Fruit fly (Drosophila melanogaster) whole organism, embryonic: Measurements from ENCODE around the gene CG10341.

Experiments
- Antp ChIP-seq: fragments of 200-800 bp; sonication (Bioruptor generic); optimal IDR thresholded peaks from 3 replicates; lab custom pipeline; 2016; ENCODE audit warnings: missing biosample characterization, missing genetic modification characterization
- BtbVII ChIP-seq: fragments of 200-800 bp; sonication (Bioruptor generic); optimal IDR thresholded peaks from 3 replicates; lab custom pipeline; 2017; ENCODE audit warnings: missing biosample characterization, mild to moderate bottlenecking, missing genetic modification characterization
- Bteb2 ChIP-seq: fragments of 200-800 bp; sonication (Bioruptor generic); optimal IDR thresholded peaks from 2 replicates; lab custom pipeline; 2016; ENCODE audit warnings: missing biosample characterization, missing genetic modification characterization
- CG11456 ChIP-seq: fragments of 200-800 bp; sonication (Bioruptor generic); IDR thresholded peaks from 3 replicates; pipeline ENCODE4 v1.3.6; 2022; ENCODE audit warnings: missing biosample characterization, missing genetic modification characterization
- CG11504 ChIP-seq: fragments of 200-800 bp; sonication (Bioruptor generic); optimal IDR thresholded peaks from 3 replicates; lab custom pipeline; 2019; ENCODE audit warnings: missing biosample characterization, mild to moderate bottlenecking, missing genetic modification characterization, moderate library complexity
- CG12391 ChIP-seq: fragments of 200-800 bp; sonication (Bioruptor generic); optimal IDR thresholded peaks from 3 replicates; lab custom pipeline; 2018; ENCODE audit warnings: missing biosample characterization, mild to moderate bottlenecking, missing genetic modification characterization, moderate library complexity
- CG12942 ChIP-seq: fragments of 200-800 bp; sonication (Bioruptor generic); optimal IDR thresholded peaks from 3 replicates; lab custom pipeline; 2016; ENCODE audit warnings: missing biosample characterization, missing genetic modification characterization
- CG15601 ChIP-seq: fragments of 200-800 bp; sonication (Bioruptor generic); optimal IDR thresholded peaks from 3 replicates; lab custom pipeline; 2019; ENCODE audit warnings: missing biosample characterization, mild to moderate bottlenecking, missing genetic modification characterization, moderate library complexity
- CG16815 ChIP-seq: fragments of 200-800 bp; sonication (Bioruptor generic); optimal IDR thresholded peaks from 3 replicates; lab custom pipeline; 2017; ENCODE audit warnings: missing biosample characterization, mild to moderate bottlenecking, missing genetic modification characterization
- CG17361 ChIP-seq: fragments of 200-800 bp; sonication (Bioruptor generic); IDR thresholded peaks from 3 replicates; pipeline ENCODE4 v1.3.6; 2022; ENCODE audit warnings: missing biosample characterization, missing genetic modification characterization
- CG17385 ChIP-seq: fragments of 200-800 bp; sonication (Bioruptor generic); optimal IDR thresholded peaks from 3 replicates; lab custom pipeline; 2018; ENCODE audit warnings: missing biosample characterization, mild to moderate bottlenecking, missing genetic modification characterization
- CG1832 ChIP-seq: fragments of 200-800 bp; sonication (Bioruptor generic); optimal IDR thresholded peaks from 2 replicates; lab custom pipeline; 2017; ENCODE audit warnings: missing biosample characterization, mild to moderate bottlenecking, missing genetic modification characterization, inconsistent platforms
- CG18619 ChIP-seq: fragments of 200-800 bp; sonication (Bioruptor generic); optimal IDR thresholded peaks from 3 replicates; lab custom pipeline; 2017; ENCODE audit warnings: missing biosample characterization, mild to moderate bottlenecking, missing genetic modification characterization
- CG2120 ChIP-seq: fragments of 200-800 bp; sonication (Bioruptor generic); optimal IDR thresholded peaks from 3 replicates; lab custom pipeline; 2016; ENCODE audit warnings: missing biosample characterization, missing genetic modification characterization
- CG32772 ChIP-seq: fragments of 200-800 bp; sonication (Bioruptor generic); IDR thresholded peaks from 2 replicates; pipeline ENCODE4 v1.3.6; 2022; ENCODE audit warnings: missing biosample characterization, missing genetic modification characterization
- CG5953 ChIP-seq: fragments of 200-800 bp; sonication (Bioruptor generic); IDR thresholded peaks from 2 replicates; pipeline ENCODE4 v1.3.6; 2022; ENCODE audit warnings: missing biosample characterization, missing genetic modification characterization
- CG6254 ChIP-seq: fragments of 200-800 bp; sonication (Bioruptor generic); optimal IDR thresholded peaks from 3 replicates; lab custom pipeline; 2017; ENCODE audit warnings: mild to moderate bottlenecking, missing biosample characterization, missing genetic modification reagents, missing genetic modification characterization
- CG6765 ChIP-seq: fragments of 200-800 bp; sonication (Bioruptor generic); optimal IDR thresholded peaks from 3 replicates; lab custom pipeline; 2017; ENCODE audit warnings: missing biosample characterization, mild to moderate bottlenecking, missing genetic modification characterization
- CG7839 ChIP-seq: fragments of 200-800 bp; sonication (Bioruptor generic); optimal IDR thresholded peaks from 3 replicates; lab custom pipeline; 2018; ENCODE audit warnings: missing biosample characterization, mild to moderate bottlenecking, missing genetic modification characterization, moderate library complexity
- CG8924 ChIP-seq: fragments of 200-800 bp; optimal IDR thresholded peaks from 3 replicates; lab custom pipeline; 2019; ENCODE audit warnings: missing biosample characterization, mild to moderate bottlenecking, missing genetic modification characterization, moderate library complexity
- CG9609 ChIP-seq: fragments of 200-800 bp; sonication (Bioruptor generic); optimal IDR thresholded peaks from 3 replicates; lab custom pipeline; 2016; ENCODE audit warnings: missing biosample characterization, missing genetic modification characterization
- Camta ChIP-seq: fragments of 200-800 bp; sonication (Bioruptor generic); optimal IDR thresholded peaks from 2 replicates; lab custom pipeline; 2016; ENCODE audit warnings: missing biosample characterization, missing genetic modification characterization
- Dbx ChIP-seq: fragments of 200-800 bp; sonication (Bioruptor generic); IDR thresholded peaks from 3 replicates; pipeline ENCODE4 v1.3.6; 2022; ENCODE audit warnings: missing biosample characterization, missing genetic modification characterization
- E2f2 ChIP-seq: fragments of 200-800 bp; sonication (Bioruptor generic); IDR thresholded peaks from 2 replicates; pipeline ENCODE4 v1.3.6; 2022; ENCODE audit warnings: missing biosample characterization, missing genetic modification characterization
- Hand ChIP-seq: fragments of 200-800 bp; sonication (Bioruptor generic); optimal IDR thresholded peaks from 2 replicates; lab custom pipeline; 2017; ENCODE audit warnings: mild to moderate bottlenecking, missing biosample characterization, missing genetic modification reagents, missing genetic modification characterization
- Hr78 ChIP-seq, 2 experiments: fragments of 200-800 bp in 1 of 2; fragments of >200 bp in 1 of 2; sonication (Bioruptor generic) in 1 of 2; optimal IDR thresholded peaks; 2 replicates each; lab custom pipeline; 2017 to 2019; ENCODE audit warnings: missing biosample characterization in 2 of 2, missing genetic modification characterization in 2 of 2, mild to moderate bottlenecking in 1 of 2, moderate library complexity in 1 of 2
- MTF-1 ChIP-seq: fragments of 200-800 bp; sonication (Bioruptor generic); optimal IDR thresholded peaks from 2 replicates; lab custom pipeline; 2018; ENCODE audit warnings: missing biosample characterization, mild to moderate bottlenecking, missing genetic modification characterization, borderline replicate concordance
- Mrtf ChIP-seq: fragments of 200-800 bp; sonication (Bioruptor generic); IDR thresholded peaks from 3 replicates; pipeline ENCODE4 v1.3.6; 2022; ENCODE audit warnings: missing biosample characterization, missing genetic modification characterization
- Nf-YA ChIP-seq: fragments of 200-800 bp; sonication (Bioruptor generic); IDR thresholded peaks from 2 replicates; pipeline ENCODE4 v1.3.6; 2022; ENCODE audit warnings: missing biosample characterization, missing genetic modification characterization
- Rfx ChIP-seq: fragments of 200-800 bp; sonication (Bioruptor generic); IDR thresholded peaks from 2 replicates; pipeline ENCODE4 v1.3.6; 2022; ENCODE audit warnings: missing biosample characterization, missing genetic modification characterization
- Sry-δ ChIP-seq: fragments of 200-800 bp; sonication (Bioruptor generic); optimal IDR thresholded peaks from 2 replicates; lab custom pipeline; 2016; ENCODE audit warnings: missing biosample characterization, missing genetic modification characterization
- az2 ChIP-seq: fragments of 200-800 bp; sonication (Bioruptor generic); optimal IDR thresholded peaks from 3 replicates; lab custom pipeline; 2016; ENCODE audit warnings: missing biosample characterization, missing genetic modification characterization
- bigmax ChIP-seq: fragments of 200-800 bp; sonication (Bioruptor generic); optimal IDR thresholded peaks from 2 replicates; lab custom pipeline; 2018; ENCODE audit warnings: missing biosample characterization, mild to moderate bottlenecking, missing genetic modification characterization
- cg ChIP-seq: fragments of 200-800 bp; sonication (Bioruptor generic); optimal IDR thresholded peaks from 3 replicates; lab custom pipeline; 2019; ENCODE audit warnings: missing biosample characterization, mild to moderate bottlenecking, missing genetic modification characterization, moderate library complexity
- crp ChIP-seq, 2 experiments: fragments of 200-800 bp; sonication (Bioruptor generic); optimal IDR thresholded peaks; 2 replicates in 1 of 2; 3 replicates in 1 of 2; lab custom pipeline; 2017; ENCODE audit warnings: missing biosample characterization in 2 of 2, missing genetic modification characterization in 2 of 2, mild to moderate bottlenecking in 1 of 2, moderate library complexity in 1 of 2
- dimm ChIP-seq: fragments of 200-800 bp; sonication (Bioruptor generic); IDR thresholded peaks from 2 replicates; pipeline ENCODE4 v1.3.6; 2022; ENCODE audit warnings: missing biosample characterization, missing genetic modification characterization
- fd102C ChIP-seq: fragments of 200-800 bp; sonication (Bioruptor generic); optimal IDR thresholded peaks from 2 replicates; lab custom pipeline; 2018; ENCODE audit warnings: missing biosample characterization, mild to moderate bottlenecking, missing genetic modification characterization, moderate library complexity
- fru ChIP-seq: fragments of >200 bp; optimal IDR thresholded peaks from 2 replicates; lab custom pipeline; 2017
- gsb ChIP-seq: fragments of 200-800 bp; sonication (Bioruptor generic); IDR thresholded peaks from 2 replicates; pipeline ENCODE4 v1.3.6; 2022; ENCODE audit warnings: missing biosample characterization, missing genetic modification characterization
- gsb-n ChIP-seq: fragments of 200-800 bp; sonication (Bioruptor generic); optimal IDR thresholded peaks from 3 replicates; lab custom pipeline; 2018; ENCODE audit warnings: missing biosample characterization, mild to moderate bottlenecking, missing genetic modification characterization
- her ChIP-seq: fragments of 200-800 bp; sonication (Bioruptor generic); optimal IDR thresholded peaks from 2 replicates; lab custom pipeline; 2016; ENCODE audit warnings: missing biosample characterization, missing genetic modification characterization
- hkb ChIP-seq, 2 experiments: fragments of 200-800 bp in 1 of 2; fragments of >200 bp in 1 of 2; sonication (Bioruptor generic) in 1 of 2; IDR thresholded peaks in 1 of 2; optimal IDR thresholded peaks in 1 of 2; 2 replicates each; pipeline versions ENCODE4 v1.3.6 to Lab custom; 2017 to 2022; ENCODE audit warnings: missing biosample characterization in 1 of 2, missing genetic modification characterization in 1 of 2
- lov ChIP-seq, 2 experiments: fragments of 200-800 bp in 1 of 2; fragments of >200 bp in 1 of 2; sonication (Bioruptor generic) in 1 of 2; IDR thresholded peaks in 1 of 2; optimal IDR thresholded peaks in 1 of 2; 2 replicates in 1 of 2; 3 replicates in 1 of 2; pipeline versions ENCODE4 v1.3.6 to Lab custom; 2017 to 2022; ENCODE audit warnings: missing biosample characterization in 1 of 2, missing genetic modification characterization in 1 of 2
- scrt ChIP-seq: fragments of 200-800 bp; sonication (Bioruptor generic); optimal IDR thresholded peaks from 2 replicates; lab custom pipeline; 2018; ENCODE audit warnings: missing biosample characterization, mild to moderate bottlenecking, missing genetic modification characterization, moderate library complexity
- so ChIP-seq: fragments of 200-800 bp; sonication (Bioruptor generic); IDR thresholded peaks from 3 replicates; pipeline ENCODE4 v1.3.6; 2022; ENCODE audit warnings: missing biosample characterization, missing genetic modification characterization
- tio ChIP-seq: fragments of 200-800 bp; sonication (Bioruptor generic); optimal IDR thresholded peaks from 2 replicates; lab custom pipeline; 2017; ENCODE audit warnings: missing biosample characterization, missing genetic modification characterization, inconsistent platforms
- vvl ChIP-seq: fragments of 200-800 bp; sonication (Bioruptor generic); IDR thresholded peaks from 2 replicates; pipeline ENCODE4 v1.3.6; 2022; ENCODE audit warnings: missing biosample characterization, missing genetic modification characterization

The CG10341 gene

DNA sequence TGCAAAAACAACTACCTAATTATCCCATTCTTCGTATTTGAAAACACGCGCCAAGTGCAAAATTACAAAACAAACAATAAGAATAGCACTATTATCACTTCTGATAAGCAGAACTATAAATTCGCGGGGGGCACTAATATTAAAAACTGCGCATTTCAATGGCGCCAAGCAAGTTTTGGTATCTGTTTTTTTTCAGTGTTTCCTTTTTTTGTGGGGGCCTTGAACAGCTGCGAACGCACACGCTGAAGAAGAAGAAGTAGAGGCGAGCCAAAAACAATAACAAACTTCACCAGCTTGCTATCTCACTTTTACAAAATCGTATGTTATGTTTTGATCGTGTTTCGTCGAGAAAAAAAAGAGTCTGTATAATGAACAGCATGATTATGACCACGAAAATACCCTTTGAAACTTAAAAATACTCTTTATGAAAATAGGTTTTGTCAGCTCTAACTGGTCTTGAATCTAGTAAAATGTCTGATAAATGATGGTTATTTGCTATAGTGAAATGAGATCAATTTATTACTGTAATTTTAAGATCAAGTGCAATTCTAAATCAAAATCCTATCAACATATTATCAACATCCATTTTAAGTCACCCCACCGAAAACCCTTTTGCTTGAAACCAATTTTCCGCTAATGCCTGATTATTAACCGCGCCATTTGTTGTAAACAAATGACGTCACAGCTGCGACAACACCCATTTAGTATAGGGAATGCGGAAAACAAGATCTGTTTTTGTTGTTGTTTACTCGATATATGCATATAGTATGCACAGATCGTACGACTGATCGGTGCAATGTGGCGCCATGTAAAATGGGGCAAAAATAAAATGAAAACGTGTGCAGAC, 4.4 kb upstream of the CG10341 start (continued):
- TF ChIP-seq Hand (GFP tag; lab: Kevin White, UChicago) (peak; percentile 10), CG9609 (peak; percentile 72), CG5953 (GFP tag; lab: Robert Waterston, UW) (peak; percentile 49), scrt (GFP tag; lab: Kevin White, UChicago) (peak; percentile 40), CG17361 (GFP tag; lab: Robert Waterston, UW) (peak; percentile 71), BtbVII (GFP tag; lab: Kevin White, UChicago) (peak; percentile 27), CG16815 (GFP tag; lab: Kevin White, UChicago) (peak; percentile 5), CG1832 (no peak), CG6765 (GFP tag; lab: Kevin White, UChicago) (no peak), Hr78 (GFP tag; optimal IDR thresholded peaks at IDR 0.05; lab: Kevin White, UChicago) (no peak), az2 (GFP tag; lab: Kevin White, UChicago) (peak; percentile 44), CG12942 (GFP tag; lab: Kevin White, UChicago) (peak; percentile 31), fru (lab: Kevin White, UChicago) (no peak), CG6254 (peak; percentile 47), CG2120 (peak; percentile 65), CG8924 (tag; lab: Kevin White, UChicago) (peak; percentile 60), gsb (GFP tag; lab: Robert Waterston, UW) (0 out of 2 replicates have a peak, but pooled peaks have one; percentile 16), crp (GFP tag; optimal IDR thresholded peaks at IDR 0.05; lab: Kevin White, UChicago) (peak; percentile 43 to 79), lov (optimal IDR thresholded peaks at IDR 0.05; lab: Kevin White, UChicago) (no peak), lov (GFP tag; IDR thresholded peaks at IDR 0.05; lab: Robert Waterston, UW) (0 out of 3 replicates have a peak, but pooled peaks have one; percentile 31), Antp (GFP tag; lab: Kevin White, UChicago) (peak; percentile 74), Mrtf (GFP tag; lab: Robert Waterston, UW) (peak; percentile 55; the same call in 2 of the 3 replicates), so (peak; percentile 53), CG11456 (GFP tag; lab: Robert Waterston, UW) (peak; percentile 81), cg (GFP tag; lab: Kevin White, UChicago) (no peak), CG7839 (tag; lab: Kevin White, UChicago) (peak; percentile 48), CG17385 (peak; percentile 97), Bteb2 (GFP tag; lab: Kevin White, UChicago) (peak; percentile 58), CG32772 (GFP tag; lab: Robert Waterston, UW) (peak; percentile 53), hkb (optimal IDR thresholded peaks at IDR 0.05; lab: Kevin White, UChicago) (no peak), hkb (GFP tag; IDR thresholded peaks at IDR 0.05; lab: Robert Waterston, UW) (peak; percentile 67), Sry-δ (GFP tag; lab: Kevin White, UChicago) (peak; percentile 33), Rfx (peak; percentile 80), CG18619 (GFP tag; lab: Kevin White, UChicago) (peak; percentile 16), Camta (GFP tag; lab: Kevin White, UChicago) (peak; percentile 56), vvl (GFP tag; lab: Robert Waterston, UW) (peak; percentile 73), CG11504 (tag; lab: Kevin White, UChicago) (peak; percentile 9), tio (GFP tag; lab: Kevin White, UChicago) (peak; percentile 46), dimm (GFP tag; lab: Robert Waterston, UW) (no peak), gsb-n (tag; lab: Kevin White, UChicago) (no peak), CG12391 (tag; lab: Kevin White, UChicago) (peak; percentile 48), her (GFP tag; lab: Kevin White, UChicago) (peak; percentile 74), MTF-1 (GFP tag; lab: Kevin White, UChicago) (peak; percentile 46), CG15601 (tag; lab: Kevin White, UChicago) (no peak), bigmax (GFP tag; lab: Kevin White, UChicago) (no peak), E2f2 (GFP tag; lab: Robert Waterston, UW) (peak; percentile 73; the same call in 1 of the 2 replicates), Dbx (peak; percentile 72; the same call in 2 of the 3 replicates), Nf-YA (peak; percentile 79), fd102C (GFP tag; lab: Kevin White, UChicago) (no peak)
